Fruit fly (Drosophila melanogaster): Measurements from ENCODE around the gene CG9168.

Gene CG9168

DNA sequence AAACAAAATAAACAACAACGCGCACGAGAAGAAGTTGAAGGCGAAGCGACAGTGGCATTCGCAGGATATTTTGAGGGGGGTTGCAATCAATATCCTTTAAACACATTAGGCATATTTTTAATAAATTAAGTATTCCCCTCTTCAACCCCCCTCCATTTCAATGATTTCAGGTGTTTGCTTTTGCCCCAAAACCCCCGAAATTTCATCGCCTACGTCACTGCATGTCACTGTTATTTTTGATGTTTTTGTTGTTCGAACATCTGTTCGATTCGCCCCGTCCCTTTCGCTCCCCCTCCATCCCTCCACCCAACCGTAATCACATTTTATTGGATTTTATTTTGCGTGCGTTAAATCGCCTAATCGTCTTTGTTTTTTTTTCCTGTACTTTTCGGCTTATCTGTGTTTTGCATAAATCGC is 42.6 kb upstream of the CG9168 start (continued):
- TF ChIP-seq sd (tag; optimal IDR thresholded peaks at IDR 0.05), result peak; percentile 49
- peak; percentile 78 for TF ChIP-seq ac (GFP tag; optimal IDR thresholded peaks at IDR 0.05)
- TF ChIP-seq NfI (GFP tag; optimal IDR thresholded peaks at IDR 0.05), result peak; percentile 56
- peak; percentile 87 for TF ChIP-seq CG10366 (GFP tag; IDR thresholded peaks at IDR 0.05)
- TF ChIP-seq BEAF-32 (GFP tag; optimal IDR thresholded peaks at IDR 0.05), result no peak
- TF ChIP-seq CG9932 (GFP tag; IDR thresholded peaks at IDR 0.05), result peak; percentile 85
- TF ChIP-seq CG9727 (GFP tag; optimal IDR thresholded peaks at IDR 0.05), result peak; percentile 92
- peak; percentile 55 for TF ChIP-seq CG13123 (GFP tag; optimal IDR thresholded peaks at IDR 0.05)
- peak; percentile 56 for TF ChIP-seq repo (GFP tag; optimal IDR thresholded peaks at IDR 0.05)
- peak; percentile 21 for TF ChIP-seq CG3065 (GFP tag; optimal IDR thresholded peaks at IDR 0.05)
- peak; percentile 24 for TF ChIP-seq odd (GFP tag; optimal IDR thresholded peaks at IDR 0.05)
- peak; percentile 78; the same call in 2 of the 3 replicates for TF ChIP-seq CG11560 (tag; IDR thresholded peaks at IDR 0.05)
- TF ChIP-seq shn (GFP tag; optimal IDR thresholded peaks at IDR 0.05), result peak; percentile 48
- peak; percentile 78; the same call in 2 of the 3 replicates for TF ChIP-seq ken (GFP tag; IDR thresholded peaks at IDR 0.05)
- TF ChIP-seq tna (GFP tag; IDR thresholded peaks at IDR 0.05; ENCODE audit: partially characterized antibody), result no peak
- peak; percentile 60 for TF ChIP-seq CG2202 (tag; optimal IDR thresholded peaks at IDR 0.05)
- TF ChIP-seq D (optimal IDR thresholded peaks at IDR 0.05), result no peak
- peak; percentile 68 for TF ChIP-seq D (GFP tag; optimal IDR thresholded peaks at IDR 0.05)
- peak; percentile 82 for TF ChIP-seq CG2120 (GFP tag; optimal IDR thresholded peaks at IDR 0.05)
- peak; percentile 87 for TF ChIP-seq CG1603 (tag; optimal IDR thresholded peaks at IDR 0.05)
- TF ChIP-seq CG13775 (GFP tag; optimal IDR thresholded peaks at IDR 0.05), result peak; percentile 69
- peak; percentile 56; the same call in 2 of the 3 replicates for TF ChIP-seq ase (GFP tag; IDR thresholded peaks at IDR 0.05)
- TF ChIP-seq Atf6 (GFP tag; IDR thresholded peaks at IDR 0.05), result peak; percentile 82
- TF ChIP-seq CG12391 (tag; optimal IDR thresholded peaks at IDR 0.05), result peak; percentile 69
- no peak for TF ChIP-seq zf30C (GFP tag; optimal IDR thresholded peaks at IDR 0.05)
- peak; percentile 66; the same call in 1 of the 3 replicates for TF ChIP-seq gce (GFP tag; IDR thresholded peaks at IDR 0.05)
- peak; percentile 85 for TF ChIP-seq stc (GFP tag; IDR thresholded peaks at IDR 0.05)
- TF ChIP-seq amos (GFP tag; IDR thresholded peaks at IDR 0.05; ENCODE audit: partially characterized antibody), result no peak
- TF ChIP-seq NC2β (GFP tag; optimal IDR thresholded peaks at IDR 0.05), result peak; percentile 60
- TF ChIP-seq Dip2 (GFP tag; IDR thresholded peaks at IDR 0.05), result no peak
- TF ChIP-seq CG31441 (GFP tag; IDR thresholded peaks at IDR 0.05), result peak; percentile 84
- TF ChIP-seq emc (GFP tag; optimal IDR thresholded peaks at IDR 0.05), result peak; percentile 47
- peak; percentile 68 for TF ChIP-seq PHDP (tag; optimal IDR thresholded peaks at IDR 0.05)
- TF ChIP-seq ab (GFP tag; optimal IDR thresholded peaks at IDR 0.05), result peak; percentile 62
- TF ChIP-seq Adf1 (GFP tag; IDR thresholded peaks at IDR 0.05), result peak; percentile 64
- no peak for TF ChIP-seq Dll (GFP tag; IDR thresholded peaks at IDR 0.05; ENCODE audit: partially characterized antibody)
- peak; percentile 74 for TF ChIP-seq CG9609 (GFP tag; optimal IDR thresholded peaks at IDR 0.05)
- peak; percentile 81 for TF ChIP-seq Rx (GFP tag; IDR thresholded peaks at IDR 0.05)
- TF ChIP-seq CG18476 (GFP tag; optimal IDR thresholded peaks at IDR 0.05), result peak; percentile 19
- peak; percentile 88 for TF ChIP-seq sisA (GFP tag; IDR thresholded peaks at IDR 0.05)
- TF ChIP-seq cato (GFP tag; optimal IDR thresholded peaks at IDR 0.05; ENCODE audit: borderline replicate concordance), result peak; percentile 53
- peak; percentile 78 for TF ChIP-seq CG7556 (GFP tag; optimal IDR thresholded peaks at IDR 0.05)
- peak; percentile 57 for TF ChIP-seq Fer2 (tag; optimal IDR thresholded peaks at IDR 0.05)
- TF ChIP-seq Taf1 (GFP tag; IDR thresholded peaks at IDR 0.05), result peak; percentile 69
- peak; percentile 92 for TF ChIP-seq otp (GFP tag; IDR thresholded peaks at IDR 0.05)
- no peak for TF ChIP-seq CG8478 (optimal IDR thresholded peaks at IDR 0.05)
- peak; percentile 87 for TF ChIP-seq CG4424 (GFP tag; optimal IDR thresholded peaks at IDR 0.05)
- peak; percentile 63 for TF ChIP-seq CG9876 (GFP tag; optimal IDR thresholded peaks at IDR 0.05)
- TF ChIP-seq CG6813 (GFP tag; optimal IDR thresholded peaks at IDR 0.05), result peak; percentile 75
- peak; percentile 58; the same call in 1 of the 2 replicates for TF ChIP-seq CG5953 (GFP tag; IDR thresholded peaks at IDR 0.05)
- TF ChIP-seq hbn (GFP tag; IDR thresholded peaks at IDR 0.05; ENCODE audit: partially characterized antibody), result no peak
- TF ChIP-seq dimm (GFP tag; IDR thresholded peaks at IDR 0.05), result no peak

All from whole organism, embryonic.